Fruit fly (Drosophila melanogaster) S2 (cell line): Measurements from ENCODE around the gene MtnC.

Experiments
- CG8478 ChIP-seq: fragments of >200 bp; optimal IDR thresholded peaks from 2 replicates; lab custom pipeline; 2018
- CTCF ChIP-seq, 2 experiments: fragments of >200 bp; optimal IDR thresholded peaks; 2 replicates each; lab custom pipeline; 2018

DNA sequence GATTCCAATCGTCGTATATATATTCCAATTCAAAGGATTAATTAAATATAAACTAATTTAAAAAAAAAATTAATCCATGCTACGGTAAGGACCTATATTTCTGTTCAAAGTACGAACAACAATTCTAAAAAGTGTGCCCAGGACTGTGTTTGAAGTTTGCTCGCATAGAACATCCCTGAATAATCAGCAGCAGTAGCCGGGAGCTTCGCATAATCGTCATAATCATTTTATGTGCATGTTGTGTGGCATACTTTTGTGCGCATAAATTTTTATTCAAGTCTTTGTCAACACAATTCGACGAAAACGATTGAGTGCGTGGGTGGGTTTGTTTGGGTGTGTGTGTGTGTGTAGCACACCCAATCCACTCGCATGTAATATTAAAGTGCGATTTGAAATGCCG, 27.4 kb upstream of the MtnC start:
- TF ChIP-seq CTCF (optimal IDR thresholded peaks at IDR 0.05; lab: Kevin White, UChicago) (no peak), CG8478 (lab: Kevin White, UChicago) (no peak)
